Worm (Caenorhabditis elegans): ENCODE measurements around the gene D1069.3.
"Not testable (repeated sequence)": the region's sequence is repeated elsewhere in the genome, so short reads cannot be mapped to it uniquely, and the experiment has no call there.

ce11 chrII:312110-312509 is 35.6 kb downstream of the D1069.3 start, which contains the start of gene mps-2:
- not testable (repeated sequence) for TF ChIP-seq ztf-11 (tag; optimal IDR thresholded peaks at IDR 0.05); snpc-4 (tag; optimal IDR thresholded peaks at IDR 0.05); nhr-76 (tag; optimal IDR thresholded peaks at IDR 0.05); ceh-83 (GFP tag; optimal IDR thresholded peaks at IDR 0.05); lin-13 (tag; optimal IDR thresholded peaks at IDR 0.05); tbx-8 (GFP tag; optimal IDR thresholded peaks at IDR 0.05); elt-3 (tag; optimal IDR thresholded peaks at IDR 0.05); bed-3 (GFP tag; optimal IDR thresholded peaks at IDR 0.05); lsy-2 (tag; optimal IDR thresholded peaks at IDR 0.05); unc-62 (GFP tag; optimal IDR thresholded peaks at IDR 0.05); mab-5 (tag; optimal IDR thresholded peaks at IDR 0.05); nhr-2 (tag; optimal IDR thresholded peaks at IDR 0.05); ham-2 (GFP tag; optimal IDR thresholded peaks at IDR 0.05)

Measured in whole organism, mixed stage, embryonic.